Worm (Caenorhabditis elegans) whole organism, L1 larva: ENCODE data around the gene sago-1.

ENCODE experiments used
- C16A3.4 ChIP-seq: fragments of 150-350 bp; optimal IDR thresholded peaks from 2 replicates; lab custom pipeline; 2014; ENCODE audit warnings: missing biosample characterization, missing genetic modification characterization
- Y116A8C.19 ChIP-seq: sonication (generic microtip); optimal IDR thresholded peaks from 2 replicates; lab custom pipeline; 2016; ENCODE audit warnings: missing compliant biosample characterization, missing genetic modification characterization, borderline replicate concordance
- alr-1 ChIP-seq: fragments of 200-800 bp; sonication (Bioruptor generic); optimal IDR thresholded peaks from 2 replicates; lab custom pipeline; 2018; ENCODE audit warnings: borderline replicate concordance, mild to moderate bottlenecking, missing genetic modification characterization, missing compliant biosample characterization
- blmp-1 ChIP-seq: fragments of 150-350 bp; optimal IDR thresholded peaks from 2 replicates; lab custom pipeline; 2014; ENCODE audit warnings: missing biosample characterization, missing genetic modification characterization
- ceh-8 ChIP-seq: fragments of 200-800 bp; sonication (Bioruptor generic); optimal IDR thresholded peaks from 2 replicates; lab custom pipeline; 2018; ENCODE audit warnings: mild to moderate bottlenecking, missing genetic modification characterization, moderate library complexity, missing compliant biosample characterization
- ceh-82 ChIP-seq, 3 experiments: fragments of 150-350 bp in 1 of 3; sonication (generic microtip) in 2 of 3; optimal IDR thresholded peaks; 2 replicates each; lab custom pipeline; 2014 to 2017; ENCODE audit warnings: missing biosample characterization in 3 of 3, missing genetic modification characterization in 3 of 3
- ces-1 ChIP-seq: fragments of 150-350 bp; optimal IDR thresholded peaks from 2 replicates; lab custom pipeline; 2014; ENCODE audit warnings: missing biosample characterization, missing genetic modification reagents, missing genetic modification characterization
- dpl-1 ChIP-seq, 3 experiments: fragments of 150-350 bp in 2 of 3; sonication (generic microtip) in 1 of 3; optimal IDR thresholded peaks; 2 replicates each; lab custom pipeline; 2014 to 2017; ENCODE audit warnings: missing biosample characterization in 3 of 3, missing genetic modification characterization in 3 of 3, missing genetic modification reagents in 3 of 3
- efl-1 ChIP-seq, 4 experiments: fragments of 150-350 bp; optimal IDR thresholded peaks in 3 of 4; peaks in 1 of 4; 1 replicate in 1 of 4; 2 replicates in 3 of 4; lab custom pipeline; 2014; ENCODE audit warnings: missing biosample characterization in 2 of 4, missing genetic modification characterization in 2 of 4, missing genetic modification reagents in 2 of 4
- elt-2 ChIP-seq: sonication (generic microtip); optimal IDR thresholded peaks from 2 replicates; lab custom pipeline; 2016; ENCODE audit warnings: missing genetic modification characterization, mild to moderate bottlenecking, inconsistent platforms, missing compliant biosample characterization, missing genetic modification reagents
- ets-5 ChIP-seq: fragments of 200-800 bp; sonication (Bioruptor generic); IDR thresholded peaks from 2 replicates; pipeline ENCODE4 v1.3.6; 2022; ENCODE audit warnings: missing genetic modification characterization, missing compliant biosample characterization
- fkh-10 ChIP-seq: sonication (generic microtip); optimal IDR thresholded peaks from 2 replicates; lab custom pipeline; 2017; ENCODE audit warnings: missing biosample characterization, missing genetic modification reagents, missing genetic modification characterization
- fkh-4 ChIP-seq: sonication (generic microtip); optimal IDR thresholded peaks from 2 replicates; lab custom pipeline; 2016; ENCODE audit warnings: missing compliant biosample characterization, missing genetic modification characterization, borderline replicate concordance
- fos-1 ChIP-seq: fragments of 150-350 bp; optimal IDR thresholded peaks from 2 replicates; lab custom pipeline; 2014; ENCODE audit warnings: missing biosample characterization, missing genetic modification characterization
- grh-1 ChIP-seq: fragments of 200-800 bp; sonication (Bioruptor generic); IDR thresholded peaks from 2 replicates; pipeline ENCODE4 v1.3.6; 2022; ENCODE audit warnings: missing genetic modification reagents, missing genetic modification characterization, missing compliant biosample characterization
- hlh-4 ChIP-seq: sonication (generic microtip); optimal IDR thresholded peaks from 2 replicates; lab custom pipeline; 2016; ENCODE audit warnings: mild to moderate bottlenecking, missing genetic modification characterization, missing compliant biosample characterization
- jun-1 ChIP-seq: fragments of 150-350 bp; optimal IDR thresholded peaks from 2 replicates; lab custom pipeline; 2014; ENCODE audit warnings: missing biosample characterization, missing genetic modification reagents, missing genetic modification characterization
- lin-15B ChIP-seq: fragments of 150-350 bp; sonication (generic microtip); optimal IDR thresholded peaks from 3 replicates; lab custom pipeline; 2014; ENCODE audit warnings: missing biosample characterization, missing genetic modification characterization
- lin-35 ChIP-seq, 2 experiments: fragments of 150-350 bp; optimal IDR thresholded peaks; 2 replicates each; lab custom pipeline; 2014; ENCODE audit warnings: missing biosample characterization in 2 of 2, missing genetic modification characterization in 2 of 2, missing genetic modification reagents in 2 of 2
- lir-3 ChIP-seq: sonication (generic microtip); optimal IDR thresholded peaks from 2 replicates; lab custom pipeline; 2016; ENCODE audit warnings: mild to moderate bottlenecking, missing genetic modification characterization, moderate library complexity, missing compliant biosample characterization; ENCODE audit not compliant: poor library complexity
- lsy-2 ChIP-seq, 2 experiments: fragments of 150-350 bp; optimal IDR thresholded peaks; 2 replicates each; lab custom pipeline; 2014; ENCODE audit warnings: missing biosample characterization in 2 of 2, missing genetic modification characterization in 2 of 2
- mab-9 ChIP-seq: fragments of 200-800 bp; sonication (Bioruptor generic); IDR thresholded peaks from 2 replicates; pipeline ENCODE4 v1.3.6; 2022; ENCODE audit warnings: missing genetic modification reagents, missing genetic modification characterization, missing compliant biosample characterization
- mdl-1 ChIP-seq, 2 experiments: fragments of 150-350 bp; optimal IDR thresholded peaks; 2 replicates each; lab custom pipeline; 2014 to 2017; ENCODE audit warnings: missing biosample characterization in 2 of 2, missing genetic modification characterization in 2 of 2, inconsistent platforms in 1 of 2
- mef-2 ChIP-seq: fragments of 150-350 bp; optimal IDR thresholded peaks from 2 replicates; lab custom pipeline; 2014; ENCODE audit warnings: missing biosample characterization, missing genetic modification characterization
- nhr-28 ChIP-seq: fragments of 150-350 bp; optimal IDR thresholded peaks from 2 replicates; lab custom pipeline; 2014; ENCODE audit warnings: missing biosample characterization, missing genetic modification characterization
- nhr-71 ChIP-seq: sonication (generic microtip); optimal IDR thresholded peaks from 2 replicates; lab custom pipeline; 2016; ENCODE audit warnings: mild to moderate bottlenecking, missing genetic modification characterization, moderate library complexity, missing compliant biosample characterization
- nhr-76 ChIP-seq: sonication (generic microtip); optimal IDR thresholded peaks from 2 replicates; lab custom pipeline; 2017; ENCODE audit warnings: missing biosample characterization, missing genetic modification characterization
- nhr-84 ChIP-seq: sonication (generic microtip); optimal IDR thresholded peaks from 2 replicates; lab custom pipeline; 2017; ENCODE audit warnings: missing biosample characterization, missing genetic modification characterization
- nhr-85 ChIP-seq: sonication (generic microtip); peaks from one replicate; lab custom pipeline; 2016; ENCODE audit warnings: missing genetic modification characterization, inconsistent platforms, missing compliant biosample characterization
- nhr-90 ChIP-seq: sonication (generic microtip); optimal IDR thresholded peaks from 2 replicates; lab custom pipeline; 2016; ENCODE audit warnings: mild to moderate bottlenecking, missing genetic modification characterization, missing compliant biosample characterization; ENCODE audit not compliant: poor library complexity
- rnt-1 ChIP-seq: sonication (generic microtip); optimal IDR thresholded peaks from 2 replicates; lab custom pipeline; 2016; ENCODE audit warnings: mild to moderate bottlenecking, missing genetic modification characterization, moderate library complexity, missing compliant biosample characterization
- skn-1 ChIP-seq: fragments of 150-350 bp; optimal IDR thresholded peaks from 2 replicates; lab custom pipeline; 2014; ENCODE audit warnings: missing biosample characterization, missing genetic modification characterization
- sox-4 ChIP-seq: sonication (generic microtip); optimal IDR thresholded peaks from 2 replicates; lab custom pipeline; 2016; ENCODE audit warnings: missing genetic modification characterization, missing compliant biosample characterization
- sptf-1 ChIP-seq: fragments of 150-350 bp; optimal IDR thresholded peaks from 2 replicates; lab custom pipeline; 2014; ENCODE audit warnings: missing biosample characterization, missing genetic modification characterization
- swsn-7 ChIP-seq: sonication (generic microtip); optimal IDR thresholded peaks from 2 replicates; lab custom pipeline; 2016; ENCODE audit warnings: missing genetic modification characterization, missing compliant biosample characterization
- unc-98 ChIP-seq: fragments of 200-800 bp; sonication (Bioruptor generic); IDR thresholded peaks from 2 replicates; pipeline ENCODE4 v1.3.6; 2022; ENCODE audit warnings: missing genetic modification characterization, missing compliant biosample characterization
- ztf-4 ChIP-seq: fragments of 150-350 bp; optimal IDR thresholded peaks from 2 replicates; lab custom pipeline; 2014; ENCODE audit warnings: missing biosample characterization, missing genetic modification characterization

The sago-1 gene

ce11 chrV:6291301-6291700 is 12.3 kb upstream of the sago-1 start:
- no peak for TF ChIP-seq fos-1 (tag; lab: Kevin White, UChicago)
- TF ChIP-seq efl-1 (optimal IDR thresholded peaks at IDR 0.05; lab: Kevin White, UChicago), result no peak
- peak in 1 of 2 experiments; percentile 64 for TF ChIP-seq efl-1 (GFP tag; optimal IDR thresholded peaks at IDR 0.05 in 1 of 2; lab: Kevin White, UChicago)
- peak; percentile 28 for TF ChIP-seq elt-2 (tag; lab: Kevin White, UChicago)
- no peak for TF ChIP-seq ceh-8

ce11 chrV:6292401-6292800 is 11.2 kb upstream of the sago-1 start, which contains the start of gene K12B6.9:
TSS of gene K12B6.9 (minus strand) at chrV:6292666.
- TF ChIP-seq elt-2 (tag; lab: Kevin White, UChicago) (peak; percentile 55), efl-1 (optimal IDR thresholded peaks at IDR 0.05; lab: Kevin White, UChicago) (no peak), efl-1 (GFP tag; optimal IDR thresholded peaks at IDR 0.05 in 1 of 2; lab: Kevin White, UChicago) (no peak), hlh-4 (tag; lab: Kevin White, UChicago) (no peak), lsy-2 (tag; optimal IDR thresholded peaks at IDR 0.05; lab: Kevin White, UChicago) (no peak), alr-1 (tag; lab: Kevin White, UChicago) (no peak), lin-35 (GFP tag; optimal IDR thresholded peaks at IDR 0.05; lab: Kevin White, UChicago) (peak in 1 of 2 experiments; percentile 32), ztf-4 (no peak), swsn-7 (tag; lab: Kevin White, UChicago) (no peak), nhr-28 (tag; lab: Kevin White, UChicago) (no peak)
- TF ChIP-seq, all 84 proteins: peak for 2

ce11 chrV:6296536-6296935 is 7.0 kb upstream of the sago-1 start:
- peak; percentile 64 for TF ChIP-seq unc-98 (GFP tag; lab: Robert Waterston, UW)
- TF ChIP-seq, all 84 proteins: peak for 1; not testable (repeated sequence) for 83

- TF ChIP-seq mef-2 (tag; lab: Kevin White, UChicago) (no peak), ces-1 (GFP tag; lab: Kevin White, UChicago) (no peak), nhr-84 (tag; lab: Kevin White, UChicago) (no peak), fkh-4 (tag; lab: Kevin White, UChicago) (no peak), nhr-85 (tag; lab: Kevin White, UChicago) (no peak), alr-1 (tag; lab: Kevin White, UChicago) (no peak), nhr-71 (tag; lab: Kevin White, UChicago) (no peak), ztf-4 (no peak), nhr-90 (no peak), ets-5 (GFP tag; lab: Robert Waterston, UW) (no peak), fkh-10 (GFP tag; lab: Kevin White, UChicago) (no peak), swsn-7 (tag; lab: Kevin White, UChicago) (no peak), efl-1 (optimal IDR thresholded peaks at IDR 0.05; lab: Kevin White, UChicago) (no peak), efl-1 (GFP tag; optimal IDR thresholded peaks at IDR 0.05 in 1 of 2; lab: Kevin White, UChicago) (no peak), jun-1 (tag; lab: Kevin White, UChicago) (no peak), mdl-1 (tag; optimal IDR thresholded peaks at IDR 0.05; lab: Kevin White, UChicago) (no peak)
These were observed 2.5 kb upstream of the sago-1 start for ce11 chrV:6301046-6301445.

ce11 chrV:6302465-6302864 is 1.1 kb upstream of the sago-1 start:
- peak; percentile 68 for TF ChIP-seq blmp-1 (tag; lab: Kevin White, UChicago)
- no peak for TF ChIP-seq Y116A8C.19 (tag; lab: Kevin White, UChicago)

ce11 chrV:6311936-6312335 is 8.4 kb downstream of the sago-1 start:
- TF ChIP-seq hlh-4 (tag; lab: Kevin White, UChicago), result no peak
- TF ChIP-seq ets-5 (GFP tag; lab: Robert Waterston, UW), result no peak
- TF ChIP-seq efl-1 (optimal IDR thresholded peaks at IDR 0.05; lab: Kevin White, UChicago), result no peak
- peak in 1 of 2 experiments; percentile 53 for TF ChIP-seq efl-1 (GFP tag; optimal IDR thresholded peaks at IDR 0.05 in 1 of 2; lab: Kevin White, UChicago)
- no peak for TF ChIP-seq ceh-8

ce11 chrV:6316632-6317031 is 13.1 kb downstream of the sago-1 start, which contains the start of gene cest-24:
TSS of gene cest-24 (plus strand) at chrV:6316932.
- no peak for TF ChIP-seq ceh-8
- TF ChIP-seq jun-1 (tag; lab: Kevin White, UChicago), result no peak
- no peak for TF ChIP-seq fos-1 (tag; lab: Kevin White, UChicago)
- TF ChIP-seq ceh-82 (tag; optimal IDR thresholded peaks at IDR 0.05; lab: Kevin White, UChicago), result no peak
- TF ChIP-seq nhr-76, result no peak
- no peak for TF ChIP-seq sptf-1 (tag; lab: Kevin White, UChicago)
- TF ChIP-seq dpl-1 (GFP tag; optimal IDR thresholded peaks at IDR 0.05; lab: Kevin White, UChicago), result no peak
- no peak for TF ChIP-seq sox-4 (tag; lab: Kevin White, UChicago)
- no peak for TF ChIP-seq Y116A8C.19 (tag; lab: Kevin White, UChicago)
- no peak for TF ChIP-seq lin-15B
- no peak for TF ChIP-seq rnt-1
- TF ChIP-seq grh-1, result no peak
- no peak for TF ChIP-seq mab-9 (GFP tag; lab: Robert Waterston, UW)
- no peak for TF ChIP-seq lin-35 (GFP tag; optimal IDR thresholded peaks at IDR 0.05; lab: Kevin White, UChicago)
- TF ChIP-seq skn-1, result no peak
- TF ChIP-seq ztf-4, result no peak
- no peak for TF ChIP-seq lir-3 (tag; lab: Kevin White, UChicago)
- TF ChIP-seq unc-98 (GFP tag; lab: Robert Waterston, UW), result no peak
- TF ChIP-seq C16A3.4, result no peak
